Worm (Caenorhabditis elegans): ENCODE results near the gene sdz-32.
"Not testable (repeated sequence)": the region's sequence is repeated elsewhere in the genome, so short reads cannot be mapped to it uniquely, and the experiment has no call there.

The sdz-32 gene

ce11 chrII:3460048-3460447, 13.8 kb upstream of the sdz-32 start, which contains the start of gene C16C8.7:
C16C8.7 (minus strand) TSS chrII:3460148.
- TF ChIP-seq cebp-2 (GFP tag; IDR thresholded peaks at IDR 0.05) (no peak), Y95B8A.8 (GFP tag; IDR thresholded peaks at IDR 0.05) (no peak), tbx-9 (tag; optimal IDR thresholded peaks at IDR 0.05; ENCODE audit: borderline replicate concordance) (no peak)

ce11 chrII:3461586-3461985, 12.3 kb upstream of the sdz-32 start, which contains the start of gene C16C8.8:
C16C8.8 (minus strand) TSS chrII:3461686.
- TF ChIP-seq mxl-1 (tag; optimal IDR thresholded peaks at IDR 0.05) (no peak), F49E8.2 (tag; optimal IDR thresholded peaks at IDR 0.05; ENCODE audit: insufficient read depth) (no peak), bed-1 (GFP tag; IDR thresholded peaks at IDR 0.05) (no peak), B0261.1 (tag; optimal IDR thresholded peaks at IDR 0.05) (no peak), ztf-28 (GFP tag; IDR thresholded peaks at IDR 0.05) (no peak), ekl-4 (GFP tag; IDR thresholded peaks at IDR 0.05) (no peak), lin-54 (GFP tag; optimal IDR thresholded peaks at IDR 0.05) (no peak), ztf-26 (tag; optimal IDR thresholded peaks at IDR 0.05) (no peak), madf-6 (GFP tag; IDR thresholded peaks at IDR 0.05) (no peak), hmg-20 (GFP tag; IDR thresholded peaks at IDR 0.05) (no peak), attf-3 (GFP tag; conservative IDR thresholded peaks at IDR 0.05) (no peak), cebp-1 (GFP tag; IDR thresholded peaks at IDR 0.05) (no peak), cebp-1 (tag; optimal IDR thresholded peaks at IDR 0.05) (no peak)

ce11 chrII:3463097-3463496, 10.7 kb upstream of the sdz-32 start, which contains the start of gene C16C8.9:
C16C8.9 (minus strand) TSS chrII:3463197.
- no peak for TF ChIP-seq F23B12.7 (tag; optimal IDR thresholded peaks at IDR 0.05; ENCODE audit: insufficient read depth)

ce11 chrII:3464580-3464979, 9.3 kb upstream of the sdz-32 start, which contains the start of gene C16C8.10:
C16C8.10 (minus strand) TSS chrII:3464680.
- TF ChIP-seq F57C9.4 (tag; optimal IDR thresholded peaks at IDR 0.05); K12H6.12 (tag; optimal IDR thresholded peaks at IDR 0.05); lir-1 (GFP tag; conservative IDR thresholded peaks at IDR 0.05): not testable (repeated sequence)

ce11 chrII:3470549-3470948, 3.3 kb upstream of the sdz-32 start, which contains the start of gene Y49F6B.20:
Y49F6B.20 (minus strand) TSS chrII:3470649.
- TF ChIP-seq fkh-3 (tag; optimal IDR thresholded peaks at IDR 0.05) (no peak), B0019.2 (GFP tag; conservative IDR thresholded peaks at IDR 0.05) (no peak), B0336.3 (GFP tag; IDR thresholded peaks at IDR 0.05) (no peak), lsy-27 (tag; optimal IDR thresholded peaks at IDR 0.05; ENCODE audit: borderline replicate concordance, insufficient read depth) (no peak), rec-8 (tag; optimal IDR thresholded peaks at IDR 0.05) (no peak), lin-26 (GFP tag; IDR thresholded peaks at IDR 0.05) (no peak), egrh-3 (GFP tag; IDR thresholded peaks at IDR 0.05) (no peak), ceh-100 (GFP tag; IDR thresholded peaks at IDR 0.05) (no peak), B0035.1 (tag; optimal IDR thresholded peaks at IDR 0.05) (no peak), F49E8.2 (tag; optimal IDR thresholded peaks at IDR 0.05; ENCODE audit: insufficient read depth) (no peak), ceh-91 (GFP tag; IDR thresholded peaks at IDR 0.05) (no peak), bed-1 (GFP tag; IDR thresholded peaks at IDR 0.05) (no peak)

ce11 chrII:3471603-3472002, 2.2 kb upstream of the sdz-32 start, which contains the start of gene Y49F6B.13:
Y49F6B.13 (minus strand) TSS chrII:3471703.
- no peak for TF ChIP-seq attf-6 (GFP tag; IDR thresholded peaks at IDR 0.05)
- TF ChIP-seq mes-4 (tag; optimal IDR thresholded peaks at IDR 0.05) = no peak
- TF ChIP-seq nhr-27 (tag; optimal IDR thresholded peaks at IDR 0.05) = no peak
- no peak for TF ChIP-seq F37B4.10 (GFP tag; IDR thresholded peaks at IDR 0.05)
- no peak for TF ChIP-seq lir-1 (GFP tag; conservative IDR thresholded peaks at IDR 0.05)
- no peak for TF ChIP-seq F33H1.4 (GFP tag; IDR thresholded peaks at IDR 0.05)
- TF ChIP-seq egrh-3 (GFP tag; IDR thresholded peaks at IDR 0.05) = no peak
- no peak for TF ChIP-seq ztf-3 (GFP tag; optimal IDR thresholded peaks at IDR 0.05)
- no peak for TF ChIP-seq mxl-1 (tag; optimal IDR thresholded peaks at IDR 0.05)
- TF ChIP-seq lsl-1 (GFP tag; optimal IDR thresholded peaks at IDR 0.05) = no peak
- no peak for TF ChIP-seq ceh-58 (GFP tag; IDR thresholded peaks at IDR 0.05)
- no peak for TF ChIP-seq F10E7.11 (tag; optimal IDR thresholded peaks at IDR 0.05)
- TF ChIP-seq tbx-9 (tag; optimal IDR thresholded peaks at IDR 0.05; ENCODE audit: borderline replicate concordance) = no peak
- TF ChIP-seq F49E8.2 (tag; optimal IDR thresholded peaks at IDR 0.05; ENCODE audit: insufficient read depth) = no peak
